Worm (Caenorhabditis elegans) whole organism, mixed stage, embryonic: ENCODE results near the gene C16C8.21.

ENCODE experiments used
- bed-3 ChIP-seq: fragments of 200-800 bp; sonication (Bioruptor generic); optimal IDR thresholded peaks from 3 replicates; lab custom pipeline; 2018; ENCODE audit warnings: mild to moderate bottlenecking, missing genetic modification characterization, moderate library complexity, missing compliant biosample characterization
- elt-1 ChIP-seq: sonication (generic microtip); optimal IDR thresholded peaks from 2 replicates; lab custom pipeline; 2017; ENCODE audit warnings: missing genetic modification characterization, mild to moderate bottlenecking, missing compliant biosample characterization, antibody characterized with exemption, moderate library complexity, borderline replicate concordance; ENCODE audit not compliant: insufficient read depth
- flh-1 ChIP-seq: fragments of 200-800 bp; sonication (Bioruptor generic); optimal IDR thresholded peaks from 2 replicates; lab custom pipeline; 2018; ENCODE audit warnings: mild to moderate bottlenecking, missing genetic modification characterization, moderate library complexity, missing compliant biosample characterization
- hlh-1 ChIP-seq: fragments of 150-350 bp; optimal IDR thresholded peaks from 2 replicates; lab custom pipeline; 2014; ENCODE audit warnings: missing biosample characterization, missing genetic modification reagents, missing genetic modification characterization
- lin-13 ChIP-seq: fragments of 150-350 bp; optimal IDR thresholded peaks from 2 replicates; lab custom pipeline; 2014; ENCODE audit warnings: missing biosample characterization, missing genetic modification characterization
- nhr-12 ChIP-seq: fragments of 150-350 bp; optimal IDR thresholded peaks from 2 replicates; lab custom pipeline; 2014; ENCODE audit warnings: missing biosample characterization, missing genetic modification characterization
- nhr-2 ChIP-seq: fragments of 150-350 bp; optimal IDR thresholded peaks from 2 replicates; lab custom pipeline; 2014; ENCODE audit warnings: missing biosample characterization, missing genetic modification characterization
- nhr-237 ChIP-seq: fragments of 150-350 bp; optimal IDR thresholded peaks from 2 replicates; lab custom pipeline; 2014; ENCODE audit warnings: missing biosample characterization, missing genetic modification characterization
- nhr-76 ChIP-seq: sonication (generic microtip); optimal IDR thresholded peaks from 2 replicates; lab custom pipeline; 2017; ENCODE audit warnings: missing biosample characterization, missing genetic modification characterization
- pha-4 ChIP-seq: fragments of 150-350 bp; optimal IDR thresholded peaks from 2 replicates; lab custom pipeline; 2018; ENCODE audit warnings: missing biosample characterization, missing genetic modification reagents, missing genetic modification characterization
- snpc-4 ChIP-seq: fragments of 150-350 bp; optimal IDR thresholded peaks from 2 replicates; lab custom pipeline; 2014; ENCODE audit warnings: missing biosample characterization, missing genetic modification characterization
- unc-39 ChIP-seq: fragments of 150-350 bp; optimal IDR thresholded peaks from 2 replicates; lab custom pipeline; 2014; ENCODE audit warnings: missing biosample characterization, missing genetic modification characterization
- ztf-11 ChIP-seq: fragments of 150-350 bp; optimal IDR thresholded peaks from 2 replicates; lab custom pipeline; 2014; ENCODE audit warnings: missing biosample characterization, missing genetic modification characterization

ce11 chrII:3448776-3449280 lies 822 bp downstream of the C16C8.21 start, which contains the start of gene C16C8.25:
- TF ChIP-seq flh-1 (GFP tag; lab: Kevin White, UChicago) (no peak), nhr-2 (tag; lab: Kevin White, UChicago) (no peak), unc-39 (tag; lab: Kevin White, UChicago) (no peak), nhr-237 (tag; lab: Kevin White, UChicago) (no peak), nhr-76 (tag; lab: Kevin White, UChicago) (no peak), bed-3 (GFP tag; lab: Kevin White, UChicago) (no peak), nhr-12 (tag; lab: Kevin White, UChicago) (no peak), lin-13 (no peak), pha-4 (tag; lab: Kevin White, UChicago) (no peak), hlh-1 (no peak), elt-1 (no peak), snpc-4 (tag; lab: Kevin White, UChicago) (no peak), ztf-11 (tag; lab: Kevin White, UChicago) (no peak)
